Fruit fly (Drosophila melanogaster) ovary, adult (tissue): ENCODE measurements around the gene CG42688.

Experiments
- CG17801 ChIP-seq: fragments of 200-800 bp; optimal IDR thresholded peaks from 2 replicates; lab custom pipeline; 2019; ENCODE audit warnings: missing biosample characterization, mild to moderate bottlenecking, missing genetic modification characterization, moderate library complexity; ENCODE audit not compliant: partially characterized antibody

Gene CG42688

dm6 chr2L:19182710-19183109 is at the start of gene CG42688:
TSS of gene CG42688 (minus strand) at chr2L:19182810.
- TF ChIP-seq CG17801 (GFP tag; lab: Kevin White, UChicago), result no peak

dm6 chr2L:19230518-19230917 is 47.9 kb upstream of the CG42688 start:
- no peak for TF ChIP-seq CG17801 (GFP tag; lab: Kevin White, UChicago)

DNA sequence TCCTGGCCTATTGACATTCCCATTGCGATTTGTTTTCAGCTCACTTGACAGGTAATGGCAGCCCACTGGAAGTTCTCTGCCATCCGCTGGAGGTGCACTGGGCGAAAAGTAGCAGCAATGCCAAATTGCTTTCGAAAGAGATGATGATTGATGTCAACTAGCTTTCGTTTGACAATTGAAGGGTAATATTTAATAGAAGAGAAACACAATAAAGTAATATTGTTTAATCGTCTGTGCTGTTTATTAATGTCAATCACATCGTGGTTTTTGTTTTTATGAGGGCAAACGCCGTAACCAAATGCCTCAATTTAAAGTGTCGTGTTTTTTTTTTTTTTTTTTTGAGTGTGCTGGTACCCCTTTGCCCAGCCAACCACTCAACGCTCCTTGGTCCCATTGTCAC is 46.4 kb upstream of the CG42688 start:
- no peak for TF ChIP-seq CG17801 (GFP tag; lab: Kevin White, UChicago)

- TF ChIP-seq CG17801 (GFP tag; lab: Kevin White, UChicago), result no peak
Observed at dm6 chr2L:19227656-19228055, 45.0 kb upstream of the CG42688 start.

- TF ChIP-seq CG17801 (GFP tag; lab: Kevin White, UChicago), result no peak
Observed at dm6 chr2L:19225984-19226914, 43.6 kb upstream of the CG42688 start.

dm6 chr2L:19222311-19222710 is 39.7 kb upstream of the CG42688 start:
- TF ChIP-seq CG17801 (GFP tag; lab: Kevin White, UChicago), result no peak

DNA sequence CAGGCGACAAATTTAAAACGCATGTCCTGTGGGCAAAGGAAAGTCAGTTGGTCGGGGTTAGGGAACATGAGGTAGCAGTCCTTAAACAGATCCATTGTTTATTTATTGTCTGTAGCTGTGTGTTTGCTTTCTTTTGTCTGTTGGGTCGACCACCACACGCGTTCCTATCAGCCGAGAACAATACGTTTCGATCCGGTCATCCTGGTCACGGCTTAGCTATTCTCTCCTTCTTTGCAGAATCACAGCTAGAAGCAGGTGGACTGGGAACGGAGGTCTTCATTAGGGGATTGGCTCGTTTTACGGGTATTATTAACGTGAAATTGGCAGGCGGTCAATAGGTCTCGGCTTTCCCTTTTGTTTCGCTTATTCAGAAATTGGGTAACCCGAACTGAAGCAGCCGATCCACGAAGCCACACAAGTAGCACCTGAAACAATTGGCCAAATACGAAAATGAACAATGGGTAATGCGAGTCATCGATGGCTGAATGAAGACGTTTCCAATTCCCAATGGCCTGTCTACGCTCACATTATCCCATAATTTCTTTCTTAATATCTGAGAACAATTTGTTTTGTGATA is 37.5 kb upstream of the CG42688 start:
- no peak for TF ChIP-seq CG17801 (GFP tag; lab: Kevin White, UChicago)

- TF ChIP-seq CG17801 (GFP tag; lab: Kevin White, UChicago), result no peak
Observed at dm6 chr2L:19219473-19219872, 36.9 kb upstream of the CG42688 start.

dm6 chr2L:19217933-19218332 is 35.3 kb upstream of the CG42688 start:
- TF ChIP-seq CG17801 (GFP tag; lab: Kevin White, UChicago), result no peak

DNA sequence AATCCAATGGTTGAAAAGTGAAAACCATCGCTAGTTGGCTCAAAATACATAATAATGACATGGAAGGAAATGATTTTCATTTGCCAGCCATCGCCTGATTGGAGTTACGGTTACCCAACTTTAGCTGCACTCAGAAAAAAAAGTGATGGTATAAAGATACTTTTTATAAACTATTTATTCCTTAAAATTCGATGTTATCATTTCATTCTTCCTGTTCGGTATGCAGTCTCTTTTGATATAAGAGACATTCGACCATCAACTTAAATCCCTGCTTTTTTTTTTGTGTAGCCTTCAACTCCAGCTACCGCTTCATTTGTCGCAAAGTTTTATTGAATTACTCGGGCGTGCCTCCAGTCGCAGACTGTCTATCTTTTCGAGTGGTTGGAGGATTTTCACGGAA is 29.8 kb upstream of the CG42688 start:
- TF ChIP-seq CG17801 (GFP tag; lab: Kevin White, UChicago), result no peak

DNA sequence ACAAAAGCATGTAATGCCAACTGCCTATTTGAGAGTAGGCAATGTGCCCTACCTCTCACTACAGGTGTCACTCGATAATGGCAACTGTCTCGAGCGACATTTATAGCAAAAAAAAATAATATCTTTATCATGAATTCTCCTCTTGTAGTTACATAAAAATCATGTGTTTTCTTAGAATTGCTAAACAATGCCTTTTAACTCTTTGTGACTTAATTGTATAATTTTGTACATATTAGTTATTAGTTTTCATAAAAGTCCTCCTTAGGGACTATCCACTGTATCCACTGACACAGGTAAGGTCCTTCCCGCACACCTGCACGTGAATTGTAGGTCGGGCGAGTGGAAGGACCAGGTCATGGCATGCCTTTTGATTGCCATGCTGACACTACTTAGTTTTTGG is 26.3 kb upstream of the CG42688 start:
- no peak for TF ChIP-seq CG17801 (GFP tag; lab: Kevin White, UChicago)

DNA sequence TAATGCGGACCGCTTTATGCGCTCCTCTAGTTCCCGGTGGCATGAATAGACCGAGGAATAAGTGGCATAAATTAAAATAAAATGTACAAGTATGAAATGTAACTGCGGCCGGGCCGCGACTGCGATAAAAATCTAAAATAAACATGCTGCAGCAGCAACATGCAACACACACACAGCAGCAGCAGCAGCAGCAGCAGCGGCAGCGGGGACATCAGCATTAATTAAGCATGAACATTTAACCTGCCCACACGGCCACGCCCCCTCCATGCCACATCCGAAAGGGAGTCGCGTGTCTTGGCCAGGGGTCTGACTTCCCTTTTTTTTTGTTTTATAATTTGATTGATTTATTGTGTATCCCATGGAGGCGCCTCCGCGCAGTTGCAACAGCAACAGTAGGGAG is 21.9 kb upstream of the CG42688 start:
- no peak for TF ChIP-seq CG17801 (GFP tag; lab: Kevin White, UChicago)

- TF ChIP-seq CG17801 (GFP tag; lab: Kevin White, UChicago), result no peak
Observed at dm6 chr2L:19201841-19202240, 19.2 kb upstream of the CG42688 start.

DNA sequence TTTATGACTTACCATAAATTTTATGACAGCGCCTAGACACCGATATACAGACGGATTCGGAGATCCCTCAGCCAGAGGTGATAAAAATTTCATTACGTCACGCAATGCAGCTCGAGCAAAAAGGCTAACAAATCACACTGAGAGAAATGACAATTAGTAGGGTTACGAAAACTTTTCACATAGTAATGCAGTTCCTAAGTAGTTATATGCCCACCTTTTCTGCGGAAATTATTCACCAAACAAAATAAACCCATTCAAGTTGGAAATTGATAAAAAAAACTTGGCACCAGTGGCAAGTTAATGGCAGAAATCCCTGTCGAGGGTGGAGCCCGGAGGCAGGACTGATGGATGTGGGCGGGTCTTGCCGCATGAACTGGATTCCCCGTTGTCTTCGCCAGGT is 17.6 kb upstream of the CG42688 start:
- TF ChIP-seq CG17801 (GFP tag; lab: Kevin White, UChicago), result no peak

- TF ChIP-seq CG17801 (GFP tag; lab: Kevin White, UChicago), result no peak
Observed at dm6 chr2L:19198402-19198801, 15.8 kb upstream of the CG42688 start.
